Worm (Caenorhabditis elegans) whole organism, L1 larva: ENCODE measurements around the gene lap-1.
A peak's percentile ranks its signal among the peaks of the same experiment; 100 is the strongest.

Source experiments
- C16A3.4 ChIP-seq: fragments of 150-350 bp; optimal IDR thresholded peaks from 2 replicates; lab custom pipeline; 2014; ENCODE audit warnings: missing biosample characterization, missing genetic modification characterization
- C34B4.2 ChIP-seq: sonication (generic microtip); optimal IDR thresholded peaks from 2 replicates; lab custom pipeline; 2017; ENCODE audit warnings: mild to moderate bottlenecking, missing genetic modification characterization, missing compliant biosample characterization
- aha-1 ChIP-seq: fragments of 150-350 bp; optimal IDR thresholded peaks from 2 replicates; lab custom pipeline; 2014; ENCODE audit warnings: missing biosample characterization, missing genetic modification characterization
- ama-1 ChIP-seq: fragments of 150-350 bp; optimal IDR thresholded peaks from 2 replicates; lab custom pipeline; 2014
- blmp-1 ChIP-seq: fragments of 150-350 bp; optimal IDR thresholded peaks from 2 replicates; lab custom pipeline; 2014; ENCODE audit warnings: missing biosample characterization, missing genetic modification characterization
- ceh-63 ChIP-seq: fragments of 200-800 bp; sonication (Bioruptor generic); optimal IDR thresholded peaks from 2 replicates; lab custom pipeline; 2018; ENCODE audit warnings: mild to moderate bottlenecking, missing genetic modification characterization, missing compliant biosample characterization
- ceh-90 ChIP-seq: sonication (generic microtip); optimal IDR thresholded peaks from 2 replicates; lab custom pipeline; 2016; ENCODE audit warnings: missing genetic modification characterization, missing compliant biosample characterization
- dpl-1 ChIP-seq, 3 experiments: fragments of 150-350 bp in 2 of 3; sonication (generic microtip) in 1 of 3; optimal IDR thresholded peaks; 2 replicates each; lab custom pipeline; 2014 to 2017; ENCODE audit warnings: missing biosample characterization in 3 of 3, missing genetic modification characterization in 3 of 3, missing genetic modification reagents in 3 of 3
- dsc-1 ChIP-seq: sonication (generic microtip); optimal IDR thresholded peaks from 2 replicates; lab custom pipeline; 2016; ENCODE audit warnings: mild to moderate bottlenecking, missing genetic modification characterization, missing compliant biosample characterization
- efl-1 ChIP-seq, 4 experiments: fragments of 150-350 bp; optimal IDR thresholded peaks in 3 of 4; peaks in 1 of 4; 1 replicate in 1 of 4; 2 replicates in 3 of 4; lab custom pipeline; 2014; ENCODE audit warnings: missing biosample characterization in 2 of 4, missing genetic modification characterization in 2 of 4, missing genetic modification reagents in 2 of 4
- efl-3 ChIP-seq: fragments of 200-800 bp; sonication (Bioruptor generic); optimal IDR thresholded peaks from 2 replicates; lab custom pipeline; 2018; ENCODE audit warnings: mild to moderate bottlenecking, missing genetic modification characterization, missing compliant biosample characterization
- egl-13 ChIP-seq: sonication (generic microtip); optimal IDR thresholded peaks from 2 replicates; lab custom pipeline; 2016; ENCODE audit warnings: missing genotype, missing genetic modification reagents, missing genetic modification characterization, missing compliant biosample characterization
- egl-27 ChIP-seq, 2 experiments: fragments of 150-350 bp in 1 of 2; sonication (generic microtip); optimal IDR thresholded peaks; 3 replicates each; lab custom pipeline; 2017 to 2018; ENCODE audit warnings: missing biosample characterization in 2 of 2, missing genetic modification characterization in 2 of 2, missing genetic modification reagents in 2 of 2
- elt-2 ChIP-seq: sonication (generic microtip); optimal IDR thresholded peaks from 2 replicates; lab custom pipeline; 2016; ENCODE audit warnings: missing genetic modification characterization, mild to moderate bottlenecking, inconsistent platforms, missing compliant biosample characterization, missing genetic modification reagents
- fkh-10 ChIP-seq: sonication (generic microtip); optimal IDR thresholded peaks from 2 replicates; lab custom pipeline; 2017; ENCODE audit warnings: missing biosample characterization, missing genetic modification reagents, missing genetic modification characterization
- fkh-4 ChIP-seq: sonication (generic microtip); optimal IDR thresholded peaks from 2 replicates; lab custom pipeline; 2016; ENCODE audit warnings: missing compliant biosample characterization, missing genetic modification characterization, borderline replicate concordance
- fkh-8 ChIP-seq: sonication (generic microtip); optimal IDR thresholded peaks from 2 replicates; lab custom pipeline; 2016; ENCODE audit warnings: mild to moderate bottlenecking, missing genetic modification characterization, missing compliant biosample characterization
- grh-1 ChIP-seq: fragments of 200-800 bp; sonication (Bioruptor generic); IDR thresholded peaks from 2 replicates; pipeline ENCODE4 v1.3.6; 2022; ENCODE audit warnings: missing genetic modification reagents, missing genetic modification characterization, missing compliant biosample characterization
- hlh-4 ChIP-seq: sonication (generic microtip); optimal IDR thresholded peaks from 2 replicates; lab custom pipeline; 2016; ENCODE audit warnings: mild to moderate bottlenecking, missing genetic modification characterization, missing compliant biosample characterization
- hpl-2 ChIP-seq: fragments of 150-350 bp; optimal IDR thresholded peaks from 2 replicates; lab custom pipeline; 2014; ENCODE audit warnings: missing biosample characterization, missing genetic modification reagents, missing genetic modification characterization
- irx-1 ChIP-seq: sonication (generic microtip); optimal IDR thresholded peaks from 2 replicates; lab custom pipeline; 2016; ENCODE audit warnings: missing genetic modification characterization, missing compliant biosample characterization
- isw-1 ChIP-seq: fragments of 200-800 bp; sonication (Bioruptor generic); IDR thresholded peaks from 2 replicates; pipeline ENCODE4 v1.3.6; 2022; ENCODE audit warnings: missing genetic modification characterization, missing compliant biosample characterization
- lin-13 ChIP-seq: fragments of 150-350 bp; optimal IDR thresholded peaks from 2 replicates; lab custom pipeline; 2014; ENCODE audit warnings: missing biosample characterization, missing genetic modification reagents, missing genetic modification characterization
- lin-14 ChIP-seq: fragments of 200-800 bp; sonication (Bioruptor generic); optimal IDR thresholded peaks from 2 replicates; lab custom pipeline; 2018; ENCODE audit warnings: mild to moderate bottlenecking, missing genetic modification characterization, moderate library complexity, missing compliant biosample characterization
- lin-15B ChIP-seq: fragments of 150-350 bp; sonication (generic microtip); optimal IDR thresholded peaks from 3 replicates; lab custom pipeline; 2014; ENCODE audit warnings: missing biosample characterization, missing genetic modification characterization
- lin-35 ChIP-seq, 2 experiments: fragments of 150-350 bp; optimal IDR thresholded peaks; 2 replicates each; lab custom pipeline; 2014; ENCODE audit warnings: missing biosample characterization in 2 of 2, missing genetic modification characterization in 2 of 2, missing genetic modification reagents in 2 of 2
- lir-3 ChIP-seq: sonication (generic microtip); optimal IDR thresholded peaks from 2 replicates; lab custom pipeline; 2016; ENCODE audit warnings: mild to moderate bottlenecking, missing genetic modification characterization, moderate library complexity, missing compliant biosample characterization; ENCODE audit not compliant: poor library complexity
- lsy-2 ChIP-seq, 2 experiments: fragments of 150-350 bp; optimal IDR thresholded peaks; 2 replicates each; lab custom pipeline; 2014; ENCODE audit warnings: missing biosample characterization in 2 of 2, missing genetic modification characterization in 2 of 2
- mef-2 ChIP-seq: fragments of 150-350 bp; optimal IDR thresholded peaks from 2 replicates; lab custom pipeline; 2014; ENCODE audit warnings: missing biosample characterization, missing genetic modification characterization
- nhr-11 ChIP-seq: fragments of 150-350 bp; optimal IDR thresholded peaks from 2 replicates; lab custom pipeline; 2014; ENCODE audit warnings: missing biosample characterization, missing genetic modification characterization
- nhr-12 ChIP-seq: sonication (generic microtip); optimal IDR thresholded peaks from 2 replicates; lab custom pipeline; 2017; ENCODE audit warnings: missing biosample characterization, missing genetic modification characterization
- nhr-20 ChIP-seq: sonication (generic microtip); optimal IDR thresholded peaks from 2 replicates; lab custom pipeline; 2016; ENCODE audit warnings: mild to moderate bottlenecking, missing genetic modification characterization, missing compliant biosample characterization
- nhr-28 ChIP-seq: fragments of 150-350 bp; optimal IDR thresholded peaks from 2 replicates; lab custom pipeline; 2014; ENCODE audit warnings: missing biosample characterization, missing genetic modification characterization
- nhr-71 ChIP-seq: sonication (generic microtip); optimal IDR thresholded peaks from 2 replicates; lab custom pipeline; 2016; ENCODE audit warnings: mild to moderate bottlenecking, missing genetic modification characterization, moderate library complexity, missing compliant biosample characterization
- nhr-76 ChIP-seq: sonication (generic microtip); optimal IDR thresholded peaks from 2 replicates; lab custom pipeline; 2017; ENCODE audit warnings: missing biosample characterization, missing genetic modification characterization
- nhr-84 ChIP-seq: sonication (generic microtip); optimal IDR thresholded peaks from 2 replicates; lab custom pipeline; 2017; ENCODE audit warnings: missing biosample characterization, missing genetic modification characterization
- nhr-85 ChIP-seq: sonication (generic microtip); peaks from one replicate; lab custom pipeline; 2016; ENCODE audit warnings: missing genetic modification characterization, inconsistent platforms, missing compliant biosample characterization
- pag-3 ChIP-seq: sonication (generic microtip); optimal IDR thresholded peaks from 2 replicates; lab custom pipeline; 2017; ENCODE audit warnings: missing genetic modification characterization, mild to moderate bottlenecking, missing compliant biosample characterization, antibody characterized with exemption, borderline replicate concordance; ENCODE audit not compliant: insufficient read depth
- rnt-1 ChIP-seq: sonication (generic microtip); optimal IDR thresholded peaks from 2 replicates; lab custom pipeline; 2016; ENCODE audit warnings: mild to moderate bottlenecking, missing genetic modification characterization, moderate library complexity, missing compliant biosample characterization
- skn-1 ChIP-seq: fragments of 150-350 bp; optimal IDR thresholded peaks from 2 replicates; lab custom pipeline; 2014; ENCODE audit warnings: missing biosample characterization, missing genetic modification characterization
- sox-4 ChIP-seq: sonication (generic microtip); optimal IDR thresholded peaks from 2 replicates; lab custom pipeline; 2016; ENCODE audit warnings: missing genetic modification characterization, missing compliant biosample characterization
- sptf-1 ChIP-seq: fragments of 150-350 bp; optimal IDR thresholded peaks from 2 replicates; lab custom pipeline; 2014; ENCODE audit warnings: missing biosample characterization, missing genetic modification characterization
- swsn-7 ChIP-seq: sonication (generic microtip); optimal IDR thresholded peaks from 2 replicates; lab custom pipeline; 2016; ENCODE audit warnings: missing genetic modification characterization, missing compliant biosample characterization
- unc-30 ChIP-seq: sonication (generic microtip); optimal IDR thresholded peaks from 2 replicates; lab custom pipeline; 2017; ENCODE audit warnings: missing biosample characterization, missing genetic modification characterization
- unc-62 ChIP-seq: fragments of 150-350 bp; optimal IDR thresholded peaks from 2 replicates; lab custom pipeline; 2014; ENCODE audit warnings: missing biosample characterization, missing genetic modification reagents, missing genetic modification characterization
- unc-86 ChIP-seq: sonication (generic microtip); optimal IDR thresholded peaks from 2 replicates; lab custom pipeline; 2016; ENCODE audit warnings: missing genetic modification characterization, missing compliant biosample characterization
- vab-15 ChIP-seq: sonication (generic microtip); optimal IDR thresholded peaks from 2 replicates; lab custom pipeline; 2017; ENCODE audit warnings: missing genotype, mild to moderate bottlenecking, missing genetic modification characterization, missing compliant biosample characterization
- xbp-1 ChIP-seq: sonication (generic microtip); optimal IDR thresholded peaks from 2 replicates; lab custom pipeline; 2016; ENCODE audit warnings: missing genetic modification characterization, missing compliant biosample characterization
- zip-4 ChIP-seq: fragments of 200-800 bp; sonication (Bioruptor generic); optimal IDR thresholded peaks from 2 replicates; lab custom pipeline; 2018; ENCODE audit warnings: mild to moderate bottlenecking, missing genetic modification characterization, moderate library complexity, missing compliant biosample characterization

lap-1 gene

ce11 chrIII:8371595-8372305 is 30.0 kb downstream of the lap-1 start, which contains the start of gene lmbr-1:
Gene lmbr-1, plus strand, starts transcription at chrIII:8372255.
- TF ChIP-seq nhr-85 (tag; lab: Kevin White, UChicago) (peak; percentile 13), ceh-63 (GFP tag; lab: Kevin White, UChicago) (no peak), dsc-1 (tag; lab: Kevin White, UChicago) (peak; percentile 93), egl-27 (tag; optimal IDR thresholded peaks at IDR 0.05; lab: Kevin White, UChicago) (no peak), blmp-1 (tag; lab: Kevin White, UChicago) (peak; percentile 25), nhr-71 (no peak), xbp-1 (no peak), efl-3 (GFP tag; lab: Kevin White, UChicago) (no peak), sptf-1 (no peak), C16A3.4 (tag; lab: Kevin White, UChicago) (no peak), hlh-4 (no peak), efl-1 (optimal IDR thresholded peaks at IDR 0.05; lab: Kevin White, UChicago) (no peak), efl-1 (GFP tag; optimal IDR thresholded peaks at IDR 0.05 in 1 of 2; lab: Kevin White, UChicago) (peak in 1 of 2 experiments; percentile 46), aha-1 (no peak), fkh-8 (tag; lab: Kevin White, UChicago) (no peak), lin-14 (GFP tag; lab: Kevin White, UChicago) (no peak), nhr-12 (tag; lab: Kevin White, UChicago) (no peak), vab-15 (tag; lab: Kevin White, UChicago) (no peak), nhr-28 (tag; lab: Kevin White, UChicago) (no peak), lir-3 (tag; lab: Kevin White, UChicago) (no peak), lin-13 (GFP tag; lab: Kevin White, UChicago) (no peak), sox-4 (tag; lab: Kevin White, UChicago) (no peak), lin-15B (tag; lab: Kevin White, UChicago) (no peak), ama-1 (lab: Kevin White, UChicago) (no peak), lsy-2 (tag; optimal IDR thresholded peaks at IDR 0.05; lab: Kevin White, UChicago) (no peak), nhr-20 (tag; lab: Kevin White, UChicago) (no peak), pag-3 (tag; lab: Kevin White, UChicago) (no peak), elt-2 (tag; lab: Kevin White, UChicago) (no peak), rnt-1 (tag; lab: Kevin White, UChicago) (no peak), irx-1 (tag; lab: Kevin White, UChicago) (no peak), fkh-10 (GFP tag; lab: Kevin White, UChicago) (no peak), swsn-7 (tag; lab: Kevin White, UChicago) (no peak), fkh-4 (tag; lab: Kevin White, UChicago) (peak; percentile 58), unc-30 (tag; lab: Kevin White, UChicago) (no peak), C34B4.2 (tag; lab: Kevin White, UChicago) (no peak), ceh-90 (tag; lab: Kevin White, UChicago) (no peak), dpl-1 (GFP tag; optimal IDR thresholded peaks at IDR 0.05; lab: Kevin White, UChicago) (no peak), skn-1 (no peak), grh-1 (GFP tag; lab: Robert Waterston, UW) (no peak), unc-62 (GFP tag; lab: Kevin White, UChicago) (no peak), nhr-11 (tag; lab: Kevin White, UChicago) (no peak), egl-13 (tag; lab: Kevin White, UChicago) (no peak)

- TF ChIP-seq ceh-63 (GFP tag; lab: Kevin White, UChicago) (no peak), nhr-84 (tag; lab: Kevin White, UChicago) (no peak), fkh-8 (tag; lab: Kevin White, UChicago) (no peak), pag-3 (tag; lab: Kevin White, UChicago) (no peak), lin-14 (GFP tag; lab: Kevin White, UChicago) (peak; percentile 78), fkh-10 (GFP tag; lab: Kevin White, UChicago) (no peak), unc-62 (GFP tag; lab: Kevin White, UChicago) (no peak), nhr-20 (tag; lab: Kevin White, UChicago) (peak; percentile 53), hpl-2 (GFP tag; lab: Kevin White, UChicago) (no peak), nhr-76 (tag; lab: Kevin White, UChicago) (no peak), blmp-1 (tag; lab: Kevin White, UChicago) (peak; percentile 76), C34B4.2 (tag; lab: Kevin White, UChicago) (no peak), lin-35 (GFP tag; optimal IDR thresholded peaks at IDR 0.05; lab: Kevin White, UChicago) (peak; percentile 19 to 35), isw-1 (GFP tag; lab: Robert Waterston, UW) (no peak), mef-2 (tag; lab: Kevin White, UChicago) (no peak), xbp-1 (peak; percentile 23), egl-13 (tag; lab: Kevin White, UChicago) (no peak), vab-15 (tag; lab: Kevin White, UChicago) (no peak), egl-27 (tag; optimal IDR thresholded peaks at IDR 0.05; lab: Kevin White, UChicago) (no peak), zip-4 (GFP tag; lab: Kevin White, UChicago) (no peak), unc-86 (tag; lab: Kevin White, UChicago) (no peak), irx-1 (tag; lab: Kevin White, UChicago) (no peak)
Observed at ce11 chrIII:8370846-8371257, 30.9 kb downstream of the lap-1 start.
